Fruit fly (Drosophila melanogaster) Kc167 (cell line): ENCODE results near the gene CG33272.

ENCODE experiments used
- Myc ChIP-seq: fragments of >200 bp; optimal IDR thresholded peaks from 2 replicates; lab custom pipeline; 2017; ENCODE audit warnings: missing external identifiers
- psq ChIP-seq: fragments of >200 bp; optimal IDR thresholded peaks from 2 replicates; lab custom pipeline; 2017; ENCODE audit warnings: missing external identifiers
- ttk ChIP-seq: sonication (Bioruptor generic); optimal IDR thresholded peaks from 2 replicates; lab custom pipeline; 2017; ENCODE audit warnings: missing external identifiers

DNA sequence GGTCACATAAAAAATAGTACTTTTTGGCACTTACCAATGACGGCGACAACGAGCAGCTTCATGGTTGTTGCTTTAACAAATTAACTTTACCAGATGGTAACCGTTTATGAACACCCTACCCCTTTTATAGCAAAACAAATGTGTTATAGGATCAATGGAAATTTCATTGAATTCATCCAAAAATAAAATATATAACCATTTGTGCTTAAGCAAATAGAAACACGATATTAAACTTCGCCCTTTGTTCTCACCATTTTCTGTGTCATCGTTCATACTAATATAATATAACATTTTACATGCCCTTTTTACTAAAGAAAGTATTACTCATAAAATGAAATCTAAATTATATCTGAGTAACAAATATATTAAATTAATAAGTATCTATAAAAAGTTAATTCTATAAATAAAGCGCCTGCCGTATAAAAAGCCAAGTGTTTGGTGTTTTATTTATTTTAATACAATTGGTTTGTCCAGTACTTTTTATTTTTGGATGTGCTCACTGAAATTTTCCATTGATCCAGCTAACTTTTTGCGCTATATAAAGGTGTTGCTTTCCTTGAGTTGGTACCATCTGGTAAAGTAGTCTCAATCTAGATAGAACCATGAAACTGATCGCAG, 986 bp downstream of the CG33272 start, which contains the start of the genes Sgs8 and Sgs7:
- TF ChIP-seq psq, result no peak
- TF ChIP-seq ttk (lab: Kevin White, UChicago), result no peak
- TF ChIP-seq Myc (lab: Kevin White, UChicago), result no peak
